Fruit fly (Drosophila melanogaster) whole organism, embryonic: ENCODE measurements around the gene CG18428.

Experiments
- Abd-B ChIP-seq: fragments of 200-800 bp; sonication (Bioruptor generic); optimal IDR thresholded peaks from 2 replicates; lab custom pipeline; 2018; ENCODE audit warnings: missing biosample characterization, mild to moderate bottlenecking, missing genetic modification characterization, moderate library complexity
- BtbVII ChIP-seq: fragments of 200-800 bp; sonication (Bioruptor generic); optimal IDR thresholded peaks from 3 replicates; lab custom pipeline; 2017; ENCODE audit warnings: missing biosample characterization, mild to moderate bottlenecking, missing genetic modification characterization
- CG10462 ChIP-seq: fragments of 200-800 bp; sonication (Bioruptor generic); optimal IDR thresholded peaks from 2 replicates; lab custom pipeline; 2016; ENCODE audit warnings: missing biosample characterization, missing genetic modification characterization
- CG10654 ChIP-seq: fragments of 200-800 bp; sonication (Bioruptor generic); optimal IDR thresholded peaks from 2 replicates; lab custom pipeline; 2016; ENCODE audit warnings: missing biosample characterization, missing genetic modification characterization
- CG11085 ChIP-seq: fragments of 200-800 bp; sonication (Bioruptor generic); IDR thresholded peaks from 2 replicates; pipeline ENCODE4 v1.3.6; 2022; ENCODE audit warnings: missing biosample characterization, missing genetic modification characterization
- CG12071 ChIP-seq: fragments of 200-800 bp; sonication (Bioruptor generic); optimal IDR thresholded peaks from 3 replicates; lab custom pipeline; 2018; ENCODE audit warnings: missing biosample characterization, mild to moderate bottlenecking, missing genetic modification characterization
- CG13287 ChIP-seq: fragments of 200-800 bp; sonication (Bioruptor generic); IDR thresholded peaks from 2 replicates; pipeline ENCODE4 v1.3.6; 2022; ENCODE audit warnings: missing biosample characterization, missing genetic modification characterization; ENCODE audit not compliant: partially characterized antibody
- CG13894 ChIP-seq: fragments of 200-800 bp; sonication (Bioruptor generic); optimal IDR thresholded peaks from 3 replicates; lab custom pipeline; 2018; ENCODE audit warnings: missing biosample characterization, mild to moderate bottlenecking, missing genetic modification characterization, moderate library complexity
- CG1603 ChIP-seq: fragments of 200-800 bp; sonication (Bioruptor generic); optimal IDR thresholded peaks from 2 replicates; lab custom pipeline; 2019; ENCODE audit warnings: missing biosample characterization, mild to moderate bottlenecking, missing genetic modification characterization, moderate library complexity
- CG17186 ChIP-seq: fragments of 200-800 bp; sonication (Bioruptor generic); optimal IDR thresholded peaks from 3 replicates; lab custom pipeline; 2017; ENCODE audit warnings: missing biosample characterization, missing genetic modification reagents, missing genetic modification characterization
- CG2889 ChIP-seq: fragments of 200-800 bp; sonication (Bioruptor generic); IDR thresholded peaks from 3 replicates; pipeline ENCODE4 v1.3.6; 2022; ENCODE audit warnings: missing biosample characterization, missing genetic modification characterization
- CG3163 ChIP-seq: fragments of 200-800 bp; sonication (Bioruptor generic); optimal IDR thresholded peaks from 3 replicates; lab custom pipeline; 2016; ENCODE audit warnings: missing biosample characterization, missing genetic modification characterization
- CG3847 ChIP-seq: fragments of 200-800 bp; sonication (Bioruptor generic); IDR thresholded peaks from 2 replicates; pipeline ENCODE4 v1.3.6; 2022; ENCODE audit warnings: missing biosample characterization, missing genetic modification characterization
- CG3995 ChIP-seq: fragments of 200-800 bp; sonication (Bioruptor generic); optimal IDR thresholded peaks from 3 replicates; lab custom pipeline; 2016; ENCODE audit warnings: missing biosample characterization, missing genetic modification characterization
- CG43689 ChIP-seq: fragments of 200-800 bp; sonication (Bioruptor generic); IDR thresholded peaks from 2 replicates; pipeline ENCODE4 v1.3.6; 2022; ENCODE audit warnings: missing biosample characterization, missing genetic modification characterization
- CG4707 ChIP-seq: fragments of 200-800 bp; sonication (Bioruptor generic); optimal IDR thresholded peaks from 2 replicates; lab custom pipeline; 2018; ENCODE audit warnings: missing biosample characterization, mild to moderate bottlenecking, missing genetic modification characterization, moderate library complexity
- CG6254 ChIP-seq: fragments of 200-800 bp; sonication (Bioruptor generic); optimal IDR thresholded peaks from 3 replicates; lab custom pipeline; 2017; ENCODE audit warnings: mild to moderate bottlenecking, missing biosample characterization, missing genetic modification reagents, missing genetic modification characterization
- CG7928 ChIP-seq: fragments of 200-800 bp; sonication (Bioruptor generic); optimal IDR thresholded peaks from 2 replicates; lab custom pipeline; 2017; ENCODE audit warnings: missing biosample characterization, mild to moderate bottlenecking, missing genetic modification characterization
- CG8281 ChIP-seq: fragments of 200-800 bp; sonication (Bioruptor generic); optimal IDR thresholded peaks from 2 replicates; lab custom pipeline; 2018; ENCODE audit warnings: missing biosample characterization, mild to moderate bottlenecking, missing genetic modification characterization, moderate library complexity
- CG9437 ChIP-seq: fragments of 200-800 bp; sonication (Bioruptor generic); optimal IDR thresholded peaks from 2 replicates; lab custom pipeline; 2018; ENCODE audit warnings: missing biosample characterization, mild to moderate bottlenecking, missing genetic modification characterization
- D19B ChIP-seq: fragments of 200-800 bp; sonication (Bioruptor generic); optimal IDR thresholded peaks from 2 replicates; lab custom pipeline; 2017; ENCODE audit warnings: missing biosample characterization, mild to moderate bottlenecking, missing genetic modification characterization
- Doc2 ChIP-seq: fragments of 200-800 bp; sonication (Bioruptor generic); IDR thresholded peaks from 2 replicates; pipeline ENCODE4 v1.3.6; 2022; ENCODE audit warnings: missing biosample characterization, missing genetic modification characterization
- ERR ChIP-seq: fragments of 200-800 bp; sonication (Bioruptor generic); optimal IDR thresholded peaks from 2 replicates; lab custom pipeline; 2016; ENCODE audit warnings: missing biosample characterization, missing genetic modification characterization
- Fer2 ChIP-seq: fragments of 200-800 bp; sonication (Bioruptor generic); optimal IDR thresholded peaks from 2 replicates; lab custom pipeline; 2018; ENCODE audit warnings: missing biosample characterization, mild to moderate bottlenecking, missing genetic modification characterization, moderate library complexity
- Hr78 ChIP-seq, 2 experiments: fragments of 200-800 bp in 1 of 2; fragments of >200 bp in 1 of 2; sonication (Bioruptor generic) in 1 of 2; optimal IDR thresholded peaks; 2 replicates each; lab custom pipeline; 2017 to 2019; ENCODE audit warnings: missing biosample characterization in 2 of 2, missing genetic modification characterization in 2 of 2, mild to moderate bottlenecking in 1 of 2, moderate library complexity in 1 of 2
- NFAT ChIP-seq: fragments of 200-800 bp; sonication (Bioruptor generic); IDR thresholded peaks from 2 replicates; pipeline ENCODE4 v1.3.6; 2022; ENCODE audit warnings: missing biosample characterization, missing genetic modification characterization
- Pdp1 ChIP-seq, 2 experiments: fragments of 200-800 bp; sonication (Bioruptor generic); optimal IDR thresholded peaks; 3 replicates each; lab custom pipeline; 2016; ENCODE audit warnings: missing biosample characterization in 2 of 2, missing genetic modification characterization in 2 of 2, mild to moderate bottlenecking in 1 of 2, moderate library complexity in 1 of 2
- Taf1 ChIP-seq: fragments of 200-800 bp; sonication (Bioruptor generic); IDR thresholded peaks from 2 replicates; pipeline ENCODE4 v1.3.6; 2022; ENCODE audit warnings: missing biosample characterization, missing genetic modification characterization
- Trl ChIP-seq, 3 experiments: fragments of >200 bp in 2 of 3; fragments of 200-800 bp in 1 of 3; sonication (Bioruptor generic) in 1 of 3; optimal IDR thresholded peaks; 2 replicates in 1 of 3; 3 replicates in 2 of 3; lab custom pipeline; 2016 to 2017; ENCODE audit warnings: missing biosample characterization in 1 of 3, missing genetic modification characterization in 1 of 3
- ap ChIP-seq: fragments of 200-800 bp; sonication (Bioruptor generic); IDR thresholded peaks from 2 replicates; pipeline ENCODE4 v1.3.6; 2022; ENCODE audit warnings: missing biosample characterization, missing genetic modification characterization
- dysf ChIP-seq: fragments of 200-800 bp; sonication (Bioruptor generic); IDR thresholded peaks from 3 replicates; pipeline ENCODE4 v1.3.6; 2022; ENCODE audit warnings: missing biosample characterization, missing genetic modification characterization
- ewg ChIP-seq: fragments of 200-800 bp; sonication (Bioruptor generic); optimal IDR thresholded peaks from 3 replicates; lab custom pipeline; 2017; ENCODE audit warnings: mild to moderate bottlenecking, missing biosample characterization, missing genetic modification reagents, missing genetic modification characterization
- gcm ChIP-seq: fragments of 200-800 bp; sonication (Bioruptor generic); optimal IDR thresholded peaks from 2 replicates; lab custom pipeline; 2019; ENCODE audit warnings: missing biosample characterization, mild to moderate bottlenecking, missing genetic modification characterization, moderate library complexity
- gem ChIP-seq: fragments of 200-800 bp; sonication (Bioruptor generic); optimal IDR thresholded peaks from 2 replicates; lab custom pipeline; 2019; ENCODE audit warnings: missing biosample characterization, mild to moderate bottlenecking, missing genetic modification characterization, moderate library complexity
- gfzf ChIP-seq: fragments of 200-800 bp; sonication (Bioruptor generic); optimal IDR thresholded peaks from 2 replicates; lab custom pipeline; 2016; ENCODE audit warnings: missing biosample characterization, mild to moderate bottlenecking, missing genetic modification characterization, moderate library complexity
- gt ChIP-seq: fragments of 200-800 bp; sonication (Bioruptor generic); IDR thresholded peaks from 2 replicates; pipeline ENCODE4 v1.3.6; 2022; ENCODE audit warnings: missing biosample characterization, missing genetic modification characterization
- h ChIP-seq: fragments of >200 bp; optimal IDR thresholded peaks from 2 replicates; lab custom pipeline; 2017
- ham ChIP-seq: fragments of 200-800 bp; sonication (Bioruptor generic); IDR thresholded peaks from 2 replicates; pipeline ENCODE4 v1.3.6; 2022; ENCODE audit warnings: missing biosample characterization, missing genetic modification characterization
- jumu ChIP-seq: fragments of 200-800 bp; sonication (Bioruptor generic); optimal IDR thresholded peaks from 3 replicates; lab custom pipeline; 2016; ENCODE audit warnings: missing biosample characterization, missing genetic modification characterization
- lbe ChIP-seq: fragments of 200-800 bp; sonication (Bioruptor generic); optimal IDR thresholded peaks from 2 replicates; lab custom pipeline; 2016; ENCODE audit warnings: missing biosample characterization, mild to moderate bottlenecking, missing genetic modification characterization
- lov ChIP-seq, 2 experiments: fragments of 200-800 bp in 1 of 2; fragments of >200 bp in 1 of 2; sonication (Bioruptor generic) in 1 of 2; IDR thresholded peaks in 1 of 2; optimal IDR thresholded peaks in 1 of 2; 2 replicates in 1 of 2; 3 replicates in 1 of 2; pipeline versions ENCODE4 v1.3.6 to Lab custom; 2017 to 2022; ENCODE audit warnings: missing biosample characterization in 1 of 2, missing genetic modification characterization in 1 of 2
- nerfin-1 ChIP-seq: fragments of 200-800 bp; sonication (Bioruptor generic); optimal IDR thresholded peaks from 3 replicates; lab custom pipeline; 2019; ENCODE audit warnings: missing biosample characterization, mild to moderate bottlenecking, missing genetic modification characterization, moderate library complexity
- salm ChIP-seq: fragments of 200-800 bp; sonication (Bioruptor generic); optimal IDR thresholded peaks from 2 replicates; lab custom pipeline; 2018; ENCODE audit warnings: missing biosample characterization, mild to moderate bottlenecking, missing genetic modification characterization
- sna ChIP-seq: fragments of 200-800 bp; sonication (Bioruptor generic); IDR thresholded peaks from 2 replicates; pipeline ENCODE4 v1.3.6; 2022; ENCODE audit warnings: missing biosample characterization, missing genetic modification characterization; ENCODE audit not compliant: partially characterized antibody
- sqz ChIP-seq: fragments of 200-800 bp; sonication (Bioruptor generic); optimal IDR thresholded peaks from 3 replicates; lab custom pipeline; 2018; ENCODE audit warnings: missing biosample characterization, mild to moderate bottlenecking, missing genetic modification characterization
- wek ChIP-seq: fragments of 200-800 bp; sonication (Bioruptor generic); optimal IDR thresholded peaks from 3 replicates; lab custom pipeline; 2018; ENCODE audit warnings: missing biosample characterization, mild to moderate bottlenecking, missing genetic modification characterization, moderate library complexity
- yki ChIP-seq: fragments of >200 bp; optimal IDR thresholded peaks from 3 replicates; lab custom pipeline; 2018

CG18428 gene

DNA sequence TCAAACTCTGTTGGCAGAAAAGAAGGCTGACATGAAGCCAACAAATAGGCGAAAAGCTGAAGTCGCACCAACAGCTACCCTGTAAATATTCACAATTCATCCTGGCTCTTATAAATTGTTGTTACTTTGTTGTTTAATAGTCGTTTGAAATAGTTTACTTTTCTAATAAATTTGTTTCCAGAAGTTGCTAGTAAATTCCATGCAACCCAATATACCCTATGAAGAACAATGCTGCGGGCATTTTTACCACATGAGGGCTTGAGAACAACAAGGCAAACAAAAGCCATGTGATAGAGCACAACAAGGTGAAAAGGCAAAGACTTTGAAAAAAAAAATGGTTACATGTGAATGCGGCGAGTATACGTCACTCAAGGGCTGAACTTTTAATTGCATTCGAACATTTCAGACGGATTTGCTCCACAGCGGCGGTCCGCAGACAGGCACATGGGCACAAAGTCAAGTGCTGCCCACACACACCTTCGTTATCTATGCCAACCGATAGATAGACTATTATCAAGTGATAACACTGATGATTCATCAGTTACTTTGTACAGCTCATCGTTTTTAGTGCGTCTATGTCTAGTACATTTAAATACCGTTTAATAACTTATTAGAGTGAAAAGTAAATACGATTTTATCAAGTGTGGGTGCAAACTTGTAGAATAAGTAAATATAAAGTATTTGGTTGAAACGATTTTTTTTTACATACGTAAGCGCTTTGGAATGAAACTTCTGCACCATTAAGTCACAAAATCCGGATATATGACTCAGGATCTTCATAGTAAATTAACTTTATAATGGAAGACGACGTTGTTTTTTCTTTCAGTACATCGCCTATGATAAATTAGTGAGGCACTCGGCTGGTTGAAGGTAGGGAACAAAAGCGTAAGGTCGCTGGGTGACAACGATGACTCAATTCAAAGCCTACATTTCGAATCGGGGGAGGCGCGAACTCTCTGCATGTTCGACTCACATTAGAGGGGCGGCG lies 9.8 kb upstream of the CG18428 start (continued):
- TF ChIP-seq jumu (GFP tag; lab: Kevin White, UChicago) = peak; percentile 71
- no peak for TF ChIP-seq CG13894 (tag; lab: Kevin White, UChicago)
- TF ChIP-seq CG4707 (GFP tag; lab: Kevin White, UChicago) = peak; percentile 30
- TF ChIP-seq lbe (GFP tag; lab: Kevin White, UChicago) = peak; percentile 58
- no peak for TF ChIP-seq Trl (optimal IDR thresholded peaks at IDR 0.05; lab: Kevin White, UChicago)
- peak; percentile 65 for TF ChIP-seq Trl (GFP tag; optimal IDR thresholded peaks at IDR 0.05; lab: Kevin White, UChicago)
- no peak for TF ChIP-seq yki
- no peak for TF ChIP-seq gfzf (GFP tag; lab: Kevin White, UChicago)
- TF ChIP-seq ap = peak; percentile 74
- TF ChIP-seq CG10654 (GFP tag; lab: Kevin White, UChicago) = peak; percentile 35
- TF ChIP-seq CG17186 (GFP tag; lab: Kevin White, UChicago) = no peak
- no peak for TF ChIP-seq h (lab: Kevin White, UChicago)
- no peak for TF ChIP-seq CG3995 (GFP tag; lab: Kevin White, UChicago)
- peak; percentile 88 for TF ChIP-seq dysf (GFP tag; lab: Robert Waterston, UW)
- TF ChIP-seq gcm (GFP tag; lab: Kevin White, UChicago) = peak; percentile 76
- TF ChIP-seq salm (tag; lab: Kevin White, UChicago) = no peak
- peak; percentile 18 for TF ChIP-seq nerfin-1 (tag; lab: Kevin White, UChicago)
- peak; percentile 71 for TF ChIP-seq CG12071 (GFP tag; lab: Kevin White, UChicago)
- TF ChIP-seq CG3163 (GFP tag; lab: Kevin White, UChicago) = peak; percentile 29
- TF ChIP-seq CG3847 = peak; percentile 76
- no peak for TF ChIP-seq sqz
- no peak for TF ChIP-seq lov (optimal IDR thresholded peaks at IDR 0.05; lab: Kevin White, UChicago)
- TF ChIP-seq lov (GFP tag; IDR thresholded peaks at IDR 0.05; lab: Robert Waterston, UW) = peak; percentile 61; the same call in 1 of the 3 replicates
- TF ChIP-seq Doc2 (GFP tag; lab: Robert Waterston, UW) = no peak
- peak; percentile 26 for TF ChIP-seq CG9437 (GFP tag; lab: Kevin White, UChicago)
- peak in 1 of 2 experiments; percentile 73 for TF ChIP-seq Hr78 (GFP tag; optimal IDR thresholded peaks at IDR 0.05; lab: Kevin White, UChicago)
- TF ChIP-seq Taf1 (GFP tag; lab: Robert Waterston, UW) = peak; percentile 59; the same call in 1 of the 2 replicates
- TF ChIP-seq ewg (GFP tag; lab: Kevin White, UChicago) = peak; percentile 61
- peak; percentile 72 for TF ChIP-seq ERR
- TF ChIP-seq wek = no peak
- peak; percentile 44; the same call in 1 of the 2 replicates for TF ChIP-seq CG43689 (GFP tag; lab: Robert Waterston, UW)
- no peak for TF ChIP-seq sna (GFP tag; lab: Robert Waterston, UW)
- peak; percentile 68 for TF ChIP-seq CG6254
- 0 out of 2 replicates have a peak, but pooled peaks have one; percentile 17 for TF ChIP-seq gt
- TF ChIP-seq Abd-B = peak; percentile 80
- TF ChIP-seq CG10462 (GFP tag; lab: Kevin White, UChicago) = peak; percentile 18
- peak; percentile 76 for TF ChIP-seq CG1603 (tag; lab: Kevin White, UChicago)
- peak; percentile 41 for TF ChIP-seq BtbVII (GFP tag; lab: Kevin White, UChicago)
- TF ChIP-seq NFAT (GFP tag; lab: Robert Waterston, UW) = peak; percentile 74
- peak; percentile 81 for TF ChIP-seq gem (tag; lab: Kevin White, UChicago)
- peak; percentile 95 for TF ChIP-seq D19B
- TF ChIP-seq Fer2 = no peak
- TF ChIP-seq CG7928 (GFP tag; lab: Kevin White, UChicago) = no peak
- peak; percentile 72 to 75 for TF ChIP-seq Pdp1 (GFP tag; optimal IDR thresholded peaks at IDR 0.05; lab: Kevin White, UChicago)
- TF ChIP-seq CG13287 (GFP tag; lab: Robert Waterston, UW) = no peak
- peak; percentile 83 for TF ChIP-seq CG2889
- peak; percentile 23 for TF ChIP-seq CG8281
- TF ChIP-seq ham (GFP tag; lab: Robert Waterston, UW) = peak; percentile 44; the same call in 1 of the 2 replicates
- peak; percentile 86 for TF ChIP-seq CG11085 (GFP tag; lab: Robert Waterston, UW)
